Fruit fly (Drosophila melanogaster) whole organism, pupa: ENCODE data around the gene CG46339.

Source experiments
- CG10348 ChIP-seq: fragments of 200-800 bp; sonication (Bioruptor generic); IDR thresholded peaks from 2 replicates; pipeline ENCODE4 v1.3.6; 2022; ENCODE audit warnings: missing biosample characterization, missing genetic modification characterization
- CG12605 ChIP-seq: fragments of 200-800 bp; sonication (Bioruptor generic); IDR thresholded peaks from 2 replicates; pipeline ENCODE4 v1.3.6; 2022; ENCODE audit warnings: missing biosample characterization, missing genetic modification characterization
- CG13204 ChIP-seq: fragments of 200-800 bp; sonication (Bioruptor generic); optimal IDR thresholded peaks from 2 replicates; lab custom pipeline; 2018; ENCODE audit warnings: missing biosample characterization, mild to moderate bottlenecking, missing genetic modification characterization, moderate library complexity
- CG14655 ChIP-seq: fragments of 200-800 bp; sonication (Bioruptor generic); optimal IDR thresholded peaks from 3 replicates; lab custom pipeline; 2017; ENCODE audit warnings: mild to moderate bottlenecking, missing biosample characterization, missing genetic modification reagents, missing genetic modification characterization
- CG15710 ChIP-seq: fragments of 200-800 bp; sonication (Bioruptor generic); optimal IDR thresholded peaks from 2 replicates; lab custom pipeline; 2018; ENCODE audit warnings: missing biosample characterization, mild to moderate bottlenecking, missing genetic modification characterization, moderate library complexity
- CG17806 ChIP-seq: fragments of 200-800 bp; sonication (Bioruptor generic); optimal IDR thresholded peaks from 2 replicates; lab custom pipeline; 2018; ENCODE audit warnings: missing biosample characterization, mild to moderate bottlenecking, missing genetic modification characterization, moderate library complexity
- CG32121 ChIP-seq: fragments of 200-800 bp; sonication (Bioruptor generic); IDR thresholded peaks from 2 replicates; pipeline ENCODE4 v1.3.6; 2022; ENCODE audit warnings: missing biosample characterization, missing genetic modification characterization
- CG34367 ChIP-seq: fragments of 200-800 bp; sonication (Bioruptor generic); optimal IDR thresholded peaks from 2 replicates; lab custom pipeline; 2018; ENCODE audit warnings: missing biosample characterization, mild to moderate bottlenecking, missing genetic modification characterization
- CG4496 ChIP-seq: fragments of 200-800 bp; sonication (Bioruptor generic); IDR thresholded peaks from 3 replicates; pipeline ENCODE4 v1.3.6; 2022; ENCODE audit warnings: missing biosample characterization, missing genetic modification characterization
- CG8159 ChIP-seq: fragments of 200-800 bp; sonication (Bioruptor generic); optimal IDR thresholded peaks from 3 replicates; lab custom pipeline; 2018; ENCODE audit warnings: missing biosample characterization, mild to moderate bottlenecking, missing genetic modification characterization, moderate library complexity
- CG8301 ChIP-seq: fragments of 200-800 bp; sonication (Bioruptor generic); optimal IDR thresholded peaks from 2 replicates; lab custom pipeline; 2018; ENCODE audit warnings: missing biosample characterization, mild to moderate bottlenecking, missing genetic modification characterization
- CG9948 ChIP-seq: fragments of 200-800 bp; sonication (Bioruptor generic); optimal IDR thresholded peaks from 2 replicates; lab custom pipeline; 2018; ENCODE audit warnings: missing biosample characterization, mild to moderate bottlenecking, missing genetic modification characterization, moderate library complexity
- D1 ChIP-seq: fragments of 200-800 bp; sonication (Bioruptor generic); optimal IDR thresholded peaks from 2 replicates; lab custom pipeline; 2018; ENCODE audit warnings: missing biosample characterization, mild to moderate bottlenecking, missing genetic modification characterization, moderate library complexity
- EcR ChIP-seq: fragments of 200-800 bp; sonication (Bioruptor generic); optimal IDR thresholded peaks from 3 replicates; lab custom pipeline; 2019; ENCODE audit warnings: missing biosample characterization, missing genetic modification characterization, mild to moderate bottlenecking, moderate library complexity, missing genetic modification reagents
- Ets98B ChIP-seq: fragments of 200-800 bp; sonication (Bioruptor generic); IDR thresholded peaks from 2 replicates; pipeline ENCODE4 v1.3.6; 2022; ENCODE audit warnings: missing biosample characterization, missing genetic modification characterization
- Pif1A ChIP-seq: fragments of 200-800 bp; sonication (Bioruptor generic); optimal IDR thresholded peaks from 3 replicates; lab custom pipeline; 2016; ENCODE audit warnings: missing biosample characterization, missing genetic modification characterization
- Pif1B ChIP-seq: fragments of 200-800 bp; sonication (Bioruptor generic); optimal IDR thresholded peaks from 3 replicates; lab custom pipeline; 2016; ENCODE audit warnings: missing biosample characterization, missing genetic modification characterization
- Snoo ChIP-seq: fragments of 200-800 bp; sonication (Bioruptor generic); optimal IDR thresholded peaks from 3 replicates; lab custom pipeline; 2017; ENCODE audit warnings: missing biosample characterization, mild to moderate bottlenecking, missing genetic modification characterization, inconsistent platforms
- fd96Ca ChIP-seq: fragments of 200-800 bp; sonication (Bioruptor generic); IDR thresholded peaks from 3 replicates; pipeline ENCODE4 v1.3.6; 2022; ENCODE audit warnings: missing biosample characterization, missing genetic modification characterization
- gl ChIP-seq: fragments of 200-800 bp; sonication (Bioruptor generic); optimal IDR thresholded peaks from 2 replicates; lab custom pipeline; 2018; ENCODE audit warnings: missing biosample characterization, mild to moderate bottlenecking, missing genetic modification characterization
- rn ChIP-seq: fragments of 200-800 bp; sonication (Bioruptor generic); IDR thresholded peaks from 2 replicates; pipeline ENCODE4 v1.3.6; 2022; ENCODE audit warnings: missing biosample characterization, missing genetic modification characterization

Gene CG46339

DNA sequence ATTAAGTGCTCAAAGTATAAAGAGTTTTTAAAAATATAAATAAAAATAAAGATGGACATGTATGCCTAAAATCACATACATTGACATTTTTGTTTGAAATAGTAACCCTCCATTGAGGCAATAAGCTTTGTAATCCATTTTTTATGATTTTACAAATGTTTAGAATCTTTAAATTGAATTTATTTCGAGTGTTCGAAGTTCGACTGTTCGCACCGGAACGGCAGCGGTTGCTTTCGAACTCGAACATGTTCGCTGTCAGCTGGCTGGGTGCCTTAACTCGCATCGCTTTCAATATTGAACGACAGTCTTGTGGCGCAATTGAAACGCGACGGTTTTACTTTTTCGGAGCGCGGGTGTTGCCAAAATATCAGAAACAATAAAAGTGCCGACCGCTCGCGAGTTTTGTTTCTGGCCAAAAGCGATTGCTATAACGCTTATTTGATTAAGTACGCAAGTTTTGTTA, at the start of gene CG46339:
Gene CG46339, plus strand, starts transcription at position 299 of the 463 bp plus-strand sequence.
- peak; percentile 16 for TF ChIP-seq Snoo
- peak; percentile 86 for TF ChIP-seq Ets98B
- TF ChIP-seq CG8159, result peak; percentile 31
- TF ChIP-seq Pif1B (GFP tag; lab: Kevin White, UChicago), result peak; percentile 23
- no peak for TF ChIP-seq CG15710 (tag; lab: Kevin White, UChicago)
- peak; percentile 52 for TF ChIP-seq CG17806 (tag; lab: Kevin White, UChicago)
- TF ChIP-seq rn (GFP tag; lab: Robert Waterston, UW), result no peak
- TF ChIP-seq CG10348 (GFP tag; lab: Robert Waterston, UW), result no peak
- peak; percentile 61 for TF ChIP-seq D1 (tag; lab: Kevin White, UChicago)
- TF ChIP-seq CG8301 (tag; lab: Kevin White, UChicago), result peak; percentile 58
- TF ChIP-seq CG13204 (GFP tag; lab: Kevin White, UChicago), result peak; percentile 57
- no peak for TF ChIP-seq CG34367
- peak; percentile 59; the same call in 1 of the 2 replicates for TF ChIP-seq CG32121 (GFP tag; lab: Robert Waterston, UW)
- peak; percentile 36 for TF ChIP-seq CG9948
- peak; percentile 73 for TF ChIP-seq CG12605
- no peak for TF ChIP-seq EcR
- peak; percentile 78 for TF ChIP-seq CG4496 (GFP tag; lab: Robert Waterston, UW)
- TF ChIP-seq gl (tag; lab: Kevin White, UChicago), result peak; percentile 9
- no peak for TF ChIP-seq Pif1A
- no peak for TF ChIP-seq CG14655 (GFP tag; lab: Kevin White, UChicago)
- no peak for TF ChIP-seq fd96Ca

dm6 chr3R:26866577-26867456, 48.7 kb upstream of the CG46339 start, which contains the start of the genes ball and His2Av:
ball (minus strand) TSS chr3R:26866807.
His2Av (plus strand) TSS chr3R:26866929.
- TF ChIP-seq CG8159, result peak; percentile 53
- peak; percentile 81 for TF ChIP-seq CG32121 (GFP tag; lab: Robert Waterston, UW)
- no peak for TF ChIP-seq CG13204 (GFP tag; lab: Kevin White, UChicago)
- TF ChIP-seq EcR, result peak; percentile 13
- peak; percentile 14 for TF ChIP-seq gl (tag; lab: Kevin White, UChicago)
- peak; percentile 77 for TF ChIP-seq Pif1A
- peak; percentile 49 for TF ChIP-seq Snoo
- TF ChIP-seq CG15710 (tag; lab: Kevin White, UChicago), result peak; percentile 57
- no peak for TF ChIP-seq CG14655 (GFP tag; lab: Kevin White, UChicago)
- TF ChIP-seq CG4496 (GFP tag; lab: Robert Waterston, UW), result peak; percentile 87
- TF ChIP-seq CG10348 (GFP tag; lab: Robert Waterston, UW), result 0 out of 2 replicates have a peak, but pooled peaks have one; percentile 25
- TF ChIP-seq rn (GFP tag; lab: Robert Waterston, UW), result peak; percentile 60
- TF ChIP-seq fd96Ca, result peak; percentile 88
- peak; percentile 51 for TF ChIP-seq CG8301 (tag; lab: Kevin White, UChicago)
- TF ChIP-seq D1 (tag; lab: Kevin White, UChicago), result no peak
- TF ChIP-seq Pif1B (GFP tag; lab: Kevin White, UChicago), result no peak
- peak; percentile 84 for TF ChIP-seq Ets98B
- peak; percentile 42 for TF ChIP-seq CG17806 (tag; lab: Kevin White, UChicago)
- peak; percentile 43 for TF ChIP-seq CG34367
- TF ChIP-seq CG9948, result peak; percentile 31
- TF ChIP-seq CG12605, result peak; percentile 60; the same call in 1 of the 2 replicates

DNA sequence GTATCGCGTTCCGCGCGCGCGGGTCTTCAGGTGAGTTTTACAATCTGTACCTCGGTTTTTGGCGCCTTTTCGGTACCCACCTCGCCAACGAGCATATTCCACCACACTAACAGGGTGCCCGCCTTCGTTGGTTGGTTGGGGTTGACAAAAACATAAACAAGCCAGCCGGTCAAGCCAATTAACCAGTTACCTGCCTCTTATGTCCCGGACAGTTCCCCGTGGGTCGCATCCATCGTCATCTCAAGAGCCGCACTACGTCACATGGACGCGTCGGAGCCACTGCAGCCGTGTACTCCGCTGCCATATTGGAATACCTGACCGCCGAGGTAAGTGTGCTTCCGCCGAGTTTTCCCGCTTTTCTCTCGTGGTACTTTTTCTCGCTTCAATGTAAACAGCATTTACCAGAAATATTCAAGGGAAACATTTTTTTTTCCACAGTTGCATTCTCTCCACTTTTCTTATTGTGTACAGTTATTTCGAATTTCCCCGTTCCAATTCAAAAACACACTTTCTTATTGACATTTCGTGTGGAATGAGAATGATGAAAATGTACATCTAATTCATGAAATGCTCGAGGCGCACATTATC, 48.0 kb upstream of the CG46339 start:
- TF ChIP-seq CG4496 (GFP tag; lab: Robert Waterston, UW), result 0 out of 3 replicates have a peak, but pooled peaks have one; percentile 15
- TF ChIP-seq CG8159, result no peak
- peak; percentile 35; the same call in 1 of the 3 replicates for TF ChIP-seq fd96Ca
- TF ChIP-seq Ets98B, result peak; percentile 45; the same call in 1 of the 2 replicates
- 0 out of 2 replicates have a peak, but pooled peaks have one; percentile 31 for TF ChIP-seq CG32121 (GFP tag; lab: Robert Waterston, UW)
- no peak for TF ChIP-seq CG34367
- TF ChIP-seq CG13204 (GFP tag; lab: Kevin White, UChicago), result no peak
- no peak for TF ChIP-seq gl (tag; lab: Kevin White, UChicago)
- no peak for TF ChIP-seq D1 (tag; lab: Kevin White, UChicago)
- no peak for TF ChIP-seq Pif1B (GFP tag; lab: Kevin White, UChicago)
- no peak for TF ChIP-seq Pif1A
- TF ChIP-seq CG12605, result peak; percentile 47; the same call in 1 of the 2 replicates
- no peak for TF ChIP-seq CG10348 (GFP tag; lab: Robert Waterston, UW)
- TF ChIP-seq CG14655 (GFP tag; lab: Kevin White, UChicago), result no peak
- TF ChIP-seq rn (GFP tag; lab: Robert Waterston, UW), result no peak
- TF ChIP-seq CG8301 (tag; lab: Kevin White, UChicago), result no peak
- no peak for TF ChIP-seq Snoo
- no peak for TF ChIP-seq EcR
- no peak for TF ChIP-seq CG17806 (tag; lab: Kevin White, UChicago)
- TF ChIP-seq CG9948, result no peak
- no peak for TF ChIP-seq CG15710 (tag; lab: Kevin White, UChicago)

DNA sequence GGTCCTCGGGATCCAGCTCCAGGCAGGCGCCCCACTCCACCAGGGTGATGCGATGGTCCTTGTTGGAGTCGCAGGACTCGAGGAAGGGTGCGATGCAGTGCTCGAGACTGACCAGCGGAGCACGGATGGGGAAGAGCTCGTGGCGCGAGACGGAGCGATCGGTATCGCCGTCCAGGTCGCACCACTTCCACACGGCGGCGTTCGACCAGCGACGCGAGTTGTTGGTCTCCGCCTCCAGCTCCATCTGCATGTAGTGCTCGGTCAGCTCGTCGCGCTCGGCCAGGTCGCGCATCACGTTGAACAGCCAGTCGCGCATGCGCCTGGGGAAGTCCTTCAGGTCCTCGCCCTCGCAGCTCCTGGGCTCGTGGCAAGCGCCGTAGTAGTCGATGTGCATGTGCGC, 46.1 kb upstream of the CG46339 start:
- TF ChIP-seq CG15710 (tag; lab: Kevin White, UChicago) (no peak), CG10348 (GFP tag; lab: Robert Waterston, UW) (no peak), CG9948 (no peak), EcR (no peak), Pif1A (no peak), Pif1B (GFP tag; lab: Kevin White, UChicago) (no peak), rn (GFP tag; lab: Robert Waterston, UW) (no peak), CG17806 (tag; lab: Kevin White, UChicago) (no peak), CG12605 (no peak), CG8159 (no peak), gl (tag; lab: Kevin White, UChicago) (no peak), D1 (tag; lab: Kevin White, UChicago) (no peak), CG14655 (GFP tag; lab: Kevin White, UChicago) (no peak), Ets98B (no peak), CG34367 (no peak)
